Worm (Caenorhabditis elegans): ENCODE data around the gene str-253.

str-253 gene

DNA sequence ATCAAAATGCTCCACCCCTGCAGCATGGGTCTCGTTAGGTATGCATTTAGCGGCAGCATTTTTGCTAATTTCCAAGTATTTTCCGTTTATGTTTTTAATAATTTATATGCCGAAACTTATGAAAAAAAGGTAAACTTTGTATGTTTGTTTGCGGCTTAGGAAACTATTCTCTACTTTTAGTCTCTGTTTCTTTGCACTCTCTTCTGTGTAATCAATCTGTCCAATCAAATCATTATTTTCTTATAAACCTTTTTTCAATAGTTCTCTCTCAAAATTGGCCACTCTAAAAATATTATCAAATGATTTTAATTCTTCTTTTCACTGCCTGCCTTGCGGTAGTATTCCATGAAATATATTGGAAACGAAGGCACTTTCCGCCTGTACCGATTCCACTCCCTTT, 16.4 kb downstream of the str-253 start:
- no peak for TF ChIP-seq scrt-1 (GFP tag; IDR thresholded peaks at IDR 0.05)
- TF ChIP-seq hnd-1 (tag; optimal IDR thresholded peaks at IDR 0.05), result no peak
- no peak for TF ChIP-seq hmg-4 (GFP tag; optimal IDR thresholded peaks at IDR 0.05)
- no peak for TF ChIP-seq flt-1 (GFP tag; IDR thresholded peaks at IDR 0.05)
- TF ChIP-seq ama-1 (optimal IDR thresholded peaks at IDR 0.05), result no peak
- no peak for TF ChIP-seq tra-4 (tag; optimal IDR thresholded peaks at IDR 0.05)
- TF ChIP-seq hmbx-1 (tag; optimal IDR thresholded peaks at IDR 0.05), result no peak
- TF ChIP-seq aly-1 (tag; optimal IDR thresholded peaks at IDR 0.05), result no peak
- TF ChIP-seq sea-1 (GFP tag; conservative IDR thresholded peaks at IDR 0.05), result no peak
- TF ChIP-seq F13C5.2 (tag; optimal IDR thresholded peaks at IDR 0.05), result no peak
- TF ChIP-seq tbx-37 (GFP tag; conservative IDR thresholded peaks at IDR 0.05), result no peak
- no peak for TF ChIP-seq ets-7 (tag; optimal IDR thresholded peaks at IDR 0.05)
- TF ChIP-seq B0310.2 (tag; optimal IDR thresholded peaks at IDR 0.05), result no peak
- TF ChIP-seq tbx-11 (GFP tag; IDR thresholded peaks at IDR 0.05), result no peak
- TF ChIP-seq ceh-36 (tag; optimal IDR thresholded peaks at IDR 0.05), result no peak
- no peak for TF ChIP-seq ceh-13 (GFP tag; optimal IDR thresholded peaks at IDR 0.05)
- TF ChIP-seq pes-1 (GFP tag; IDR thresholded peaks at IDR 0.05), result no peak

ce11 chrV:2235848-2236247, 18.6 kb downstream of the str-253 start, which contains the start of gene cyp-33C4:
Gene cyp-33C4 (plus strand): TSS chrV:2236140.
- TF ChIP-seq flt-1 (GFP tag; IDR thresholded peaks at IDR 0.05), result no peak
- TF ChIP-seq scrt-1 (GFP tag; IDR thresholded peaks at IDR 0.05), result no peak
- no peak for TF ChIP-seq tbx-37 (GFP tag; conservative IDR thresholded peaks at IDR 0.05)
- no peak for TF ChIP-seq F13C5.2 (tag; optimal IDR thresholded peaks at IDR 0.05)
- TF ChIP-seq B0310.2 (tag; optimal IDR thresholded peaks at IDR 0.05), result no peak
- no peak for TF ChIP-seq hmbx-1 (tag; optimal IDR thresholded peaks at IDR 0.05)
- no peak for TF ChIP-seq ets-7 (tag; optimal IDR thresholded peaks at IDR 0.05)
- no peak for TF ChIP-seq pes-1 (GFP tag; IDR thresholded peaks at IDR 0.05)
- no peak for TF ChIP-seq ama-1 (optimal IDR thresholded peaks at IDR 0.05)
- no peak for TF ChIP-seq aly-1 (tag; optimal IDR thresholded peaks at IDR 0.05)
- TF ChIP-seq ceh-36 (tag; optimal IDR thresholded peaks at IDR 0.05), result no peak
- TF ChIP-seq hnd-1 (tag; optimal IDR thresholded peaks at IDR 0.05), result no peak
- no peak for TF ChIP-seq sea-1 (GFP tag; conservative IDR thresholded peaks at IDR 0.05)
- TF ChIP-seq tbx-11 (GFP tag; IDR thresholded peaks at IDR 0.05), result no peak
- TF ChIP-seq ceh-13 (GFP tag; optimal IDR thresholded peaks at IDR 0.05), result no peak
- no peak for TF ChIP-seq tra-4 (tag; optimal IDR thresholded peaks at IDR 0.05)
- no peak for TF ChIP-seq hmg-4 (GFP tag; optimal IDR thresholded peaks at IDR 0.05)

DNA sequence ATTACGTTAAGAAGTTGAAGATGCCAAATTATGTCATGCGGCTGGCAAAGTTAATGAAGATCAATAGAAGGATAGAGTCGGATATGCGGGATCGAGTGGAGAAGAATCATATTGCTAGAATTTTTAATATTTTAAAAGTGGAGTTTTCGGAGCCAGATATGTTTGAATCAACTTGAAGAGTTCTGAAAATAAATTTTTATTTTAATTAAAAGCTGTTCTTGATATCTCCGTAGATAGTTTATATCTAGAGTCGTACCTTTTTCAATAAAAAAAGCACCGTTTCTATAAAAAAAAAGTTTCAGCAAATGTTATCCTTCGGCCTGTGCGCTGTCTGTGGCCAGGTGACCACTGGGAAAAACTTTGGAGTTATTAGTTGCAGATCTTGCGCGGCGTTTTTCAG, 21.2 kb downstream of the str-253 start, which contains the start of gene nhr-96:
Gene nhr-96 (plus strand): TSS at position 301 of the 400 bp plus-strand sequence.
- TF ChIP-seq sea-1 (GFP tag; conservative IDR thresholded peaks at IDR 0.05) (no peak), scrt-1 (GFP tag; IDR thresholded peaks at IDR 0.05) (no peak), ceh-13 (GFP tag; optimal IDR thresholded peaks at IDR 0.05) (no peak), ama-1 (optimal IDR thresholded peaks at IDR 0.05) (no peak), flt-1 (GFP tag; IDR thresholded peaks at IDR 0.05) (no peak), pes-1 (GFP tag; IDR thresholded peaks at IDR 0.05) (no peak)

ce11 chrV:2230912-2231311, 23.5 kb downstream of the str-253 start, which contains the start of gene nhr-134:
Gene nhr-134 (plus strand): TSS chrV:2231223.
- TF ChIP-seq ama-1 (optimal IDR thresholded peaks at IDR 0.05) (no peak), tra-4 (tag; optimal IDR thresholded peaks at IDR 0.05) (no peak), aly-1 (tag; optimal IDR thresholded peaks at IDR 0.05) (no peak), hnd-1 (tag; optimal IDR thresholded peaks at IDR 0.05) (no peak)

ce11 chrV:2228781-2229180, 25.6 kb downstream of the str-253 start, which contains the start of gene nhr-126:
Gene nhr-126 (plus strand): TSS chrV:2229081.
- TF ChIP-seq tbx-11 (GFP tag; IDR thresholded peaks at IDR 0.05) (no peak), ceh-36 (tag; optimal IDR thresholded peaks at IDR 0.05) (no peak), hmbx-1 (tag; optimal IDR thresholded peaks at IDR 0.05) (no peak), scrt-1 (GFP tag; IDR thresholded peaks at IDR 0.05) (no peak), flt-1 (GFP tag; IDR thresholded peaks at IDR 0.05) (no peak), aly-1 (tag; optimal IDR thresholded peaks at IDR 0.05) (no peak), ceh-13 (GFP tag; optimal IDR thresholded peaks at IDR 0.05) (no peak), tbx-37 (GFP tag; conservative IDR thresholded peaks at IDR 0.05) (no peak), sea-1 (GFP tag; conservative IDR thresholded peaks at IDR 0.05) (no peak), ama-1 (optimal IDR thresholded peaks at IDR 0.05) (no peak), pes-1 (GFP tag; IDR thresholded peaks at IDR 0.05) (no peak), hnd-1 (tag; optimal IDR thresholded peaks at IDR 0.05) (no peak)

- TF ChIP-seq flt-1 (GFP tag; IDR thresholded peaks at IDR 0.05) (no peak), hmbx-1 (tag; optimal IDR thresholded peaks at IDR 0.05) (no peak), aly-1 (tag; optimal IDR thresholded peaks at IDR 0.05) (no peak), B0310.2 (tag; optimal IDR thresholded peaks at IDR 0.05) (no peak), ceh-36 (tag; optimal IDR thresholded peaks at IDR 0.05) (no peak)
These were observed 27.5 kb downstream of the str-253 start, which contains the start of gene nhr-18 for ce11 chrV:2226903-2227302. Gene nhr-18 (plus strand): TSS chrV:2227203.

DNA sequence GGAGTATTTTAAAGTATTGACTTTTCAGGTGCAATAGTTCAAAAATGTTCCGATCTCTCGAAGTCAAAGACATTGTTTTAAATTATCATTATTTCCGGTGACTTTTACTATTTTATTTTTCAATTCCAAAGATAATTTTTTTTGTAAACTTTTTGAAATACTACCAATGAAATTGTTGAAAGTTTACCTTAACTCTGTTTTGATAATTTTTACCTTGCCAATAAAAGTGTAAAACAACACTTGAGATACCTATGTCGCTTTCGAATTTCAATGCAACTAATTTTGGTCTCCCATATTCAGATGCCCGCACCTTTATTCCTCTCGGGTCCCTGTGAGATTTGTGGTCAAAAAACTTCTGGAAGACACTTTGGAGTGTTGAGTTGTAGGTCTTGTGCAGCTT, 29.3 kb downstream of the str-253 start, which contains the start of gene nhr-103:
Gene nhr-103 (plus strand): TSS at position 301 of the 400 bp plus-strand sequence.
- TF ChIP-seq ceh-36 (tag; optimal IDR thresholded peaks at IDR 0.05) (no peak), tbx-37 (GFP tag; conservative IDR thresholded peaks at IDR 0.05) (no peak), sea-1 (GFP tag; conservative IDR thresholded peaks at IDR 0.05) (no peak)

DNA sequence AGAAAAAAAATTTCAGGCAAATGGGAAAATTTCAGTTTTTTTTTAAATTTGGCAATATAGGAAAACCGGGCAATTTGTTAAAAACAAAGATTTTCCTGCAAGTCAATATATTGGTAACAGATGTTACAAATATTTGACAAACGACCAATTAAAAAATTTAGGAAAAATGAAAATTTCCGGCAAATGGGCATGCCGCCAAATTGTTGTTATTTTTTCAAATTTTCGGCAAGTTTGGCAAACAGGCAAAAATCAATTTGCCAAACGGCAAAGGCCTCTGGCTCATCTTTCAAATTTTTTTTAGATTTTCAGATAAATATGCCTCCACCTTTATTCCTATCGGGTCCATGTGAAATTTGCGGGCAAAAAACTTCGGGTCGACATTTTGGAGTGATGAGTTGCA, 32.6 kb downstream of the str-253 start, which contains the start of gene nhr-128:
Gene nhr-128 (plus strand): TSS at position 301 of the 400 bp plus-strand sequence.
- TF ChIP-seq tbx-11 (GFP tag; IDR thresholded peaks at IDR 0.05), result no peak
- no peak for TF ChIP-seq F13C5.2 (tag; optimal IDR thresholded peaks at IDR 0.05)
- no peak for TF ChIP-seq sea-1 (GFP tag; conservative IDR thresholded peaks at IDR 0.05)
- no peak for TF ChIP-seq ama-1 (optimal IDR thresholded peaks at IDR 0.05)
- no peak for TF ChIP-seq scrt-1 (GFP tag; IDR thresholded peaks at IDR 0.05)
- TF ChIP-seq B0310.2 (tag; optimal IDR thresholded peaks at IDR 0.05), result no peak
- TF ChIP-seq flt-1 (GFP tag; IDR thresholded peaks at IDR 0.05), result no peak
- no peak for TF ChIP-seq ceh-36 (tag; optimal IDR thresholded peaks at IDR 0.05)
- TF ChIP-seq hmbx-1 (tag; optimal IDR thresholded peaks at IDR 0.05), result no peak
- no peak for TF ChIP-seq tra-4 (tag; optimal IDR thresholded peaks at IDR 0.05)
- TF ChIP-seq hmg-4 (GFP tag; optimal IDR thresholded peaks at IDR 0.05), result no peak
- no peak for TF ChIP-seq aly-1 (tag; optimal IDR thresholded peaks at IDR 0.05)
- TF ChIP-seq ceh-13 (GFP tag; optimal IDR thresholded peaks at IDR 0.05), result no peak
- TF ChIP-seq hnd-1 (tag; optimal IDR thresholded peaks at IDR 0.05), result no peak
- no peak for TF ChIP-seq ets-7 (tag; optimal IDR thresholded peaks at IDR 0.05)
- TF ChIP-seq tbx-37 (GFP tag; conservative IDR thresholded peaks at IDR 0.05), result no peak
- TF ChIP-seq pes-1 (GFP tag; IDR thresholded peaks at IDR 0.05), result no peak

Measured in whole organism, early embryonic.